Fruit fly (Drosophila melanogaster) whole organism, adult: ENCODE measurements around the gene Pex14.
A peak's percentile ranks its signal among the peaks of the same experiment; 100 is the strongest.

Source experiments
- CG11617 ChIP-seq: fragments of 200-800 bp; sonication (Bioruptor generic); optimal IDR thresholded peaks from 2 replicates; lab custom pipeline; 2017; ENCODE audit warnings: mild to moderate bottlenecking, missing biosample characterization, missing genetic modification reagents, missing genetic modification characterization
- CG12768 ChIP-seq: fragments of 200-800 bp; sonication (Bioruptor generic); optimal IDR thresholded peaks from 2 replicates; lab custom pipeline; 2017; ENCODE audit warnings: missing biosample characterization, missing genetic modification characterization, mild to moderate bottlenecking, moderate library complexity, missing genetic modification reagents
- CG14711 ChIP-seq: fragments of 200-800 bp; sonication (Bioruptor generic); optimal IDR thresholded peaks from 2 replicates; lab custom pipeline; 2018; ENCODE audit warnings: missing biosample characterization, mild to moderate bottlenecking, missing genetic modification characterization, moderate library complexity
- CG1620 ChIP-seq: fragments of 200-800 bp; sonication (Bioruptor generic); optimal IDR thresholded peaks from 2 replicates; lab custom pipeline; 2016; ENCODE audit warnings: missing biosample characterization, missing genetic modification characterization
- CG33017 ChIP-seq: fragments of 200-800 bp; sonication (Bioruptor generic); optimal IDR thresholded peaks from 2 replicates; lab custom pipeline; 2018; ENCODE audit warnings: missing biosample characterization, mild to moderate bottlenecking, missing genetic modification characterization, moderate library complexity
- CG5204 ChIP-seq: fragments of 200-800 bp; sonication (Bioruptor generic); optimal IDR thresholded peaks from 2 replicates; lab custom pipeline; 2016; ENCODE audit warnings: missing biosample characterization, missing genetic modification characterization
- CG7045 ChIP-seq: fragments of 200-800 bp; sonication (Bioruptor generic); optimal IDR thresholded peaks from 2 replicates; lab custom pipeline; 2017; ENCODE audit warnings: missing biosample characterization, mild to moderate bottlenecking, missing genetic modification characterization
- CG7101 ChIP-seq: fragments of 200-800 bp; sonication (Bioruptor generic); optimal IDR thresholded peaks from 2 replicates; lab custom pipeline; 2018; ENCODE audit warnings: missing biosample characterization, mild to moderate bottlenecking, missing genetic modification characterization, moderate library complexity
- Clk ChIP-seq: fragments of 200-800 bp; sonication (Bioruptor generic); optimal IDR thresholded peaks from 2 replicates; lab custom pipeline; 2017; ENCODE audit warnings: missing biosample characterization, missing genetic modification characterization
- Crg-1 ChIP-seq: fragments of 200-800 bp; sonication (Bioruptor generic); optimal IDR thresholded peaks from 2 replicates; lab custom pipeline; 2016; ENCODE audit warnings: missing biosample characterization, missing genetic modification characterization
- Hr96 ChIP-seq: fragments of 200-800 bp; sonication (Bioruptor generic); optimal IDR thresholded peaks from 2 replicates; lab custom pipeline; 2016; ENCODE audit warnings: missing biosample characterization, missing genetic modification characterization
- Mnt ChIP-seq: fragments of 200-800 bp; sonication (Bioruptor generic); optimal IDR thresholded peaks from 2 replicates; lab custom pipeline; 2016; ENCODE audit warnings: missing biosample characterization, mild to moderate bottlenecking, missing genetic modification characterization
- bab1 ChIP-seq: fragments of 200-800 bp; sonication (Bioruptor generic); optimal IDR thresholded peaks from 3 replicates; lab custom pipeline; 2019; ENCODE audit warnings: missing biosample characterization, mild to moderate bottlenecking, missing genetic modification characterization, moderate library complexity
- cic ChIP-seq: fragments of 200-800 bp; sonication (Bioruptor generic); optimal IDR thresholded peaks from 2 replicates; lab custom pipeline; 2017; ENCODE audit warnings: missing biosample characterization, mild to moderate bottlenecking, missing genetic modification characterization, moderate library complexity
- cnc ChIP-seq, 2 experiments: fragments of >200 bp; optimal IDR thresholded peaks; 2 replicates each; lab custom pipeline; 2017
- kay ChIP-seq: fragments of 200-800 bp; sonication (Bioruptor generic); peaks from one replicate; lab custom pipeline; 2016; ENCODE audit warnings: missing biosample characterization, missing genetic modification characterization, borderline replicate concordance
- ovo ChIP-seq: fragments of 200-800 bp; sonication (Bioruptor generic); optimal IDR thresholded peaks from 2 replicates; lab custom pipeline; 2016; ENCODE audit warnings: missing biosample characterization, missing genetic modification characterization
- pad ChIP-seq: fragments of 200-800 bp; sonication (Bioruptor generic); optimal IDR thresholded peaks from 3 replicates; lab custom pipeline; 2017; ENCODE audit warnings: missing biosample characterization, missing genetic modification characterization, mild to moderate bottlenecking, moderate library complexity, missing genetic modification reagents
- tj ChIP-seq: fragments of 200-800 bp; sonication (Bioruptor generic); optimal IDR thresholded peaks from 3 replicates; lab custom pipeline; 2017; ENCODE audit warnings: missing biosample characterization, mild to moderate bottlenecking, missing genetic modification characterization, moderate library complexity
- toe ChIP-seq: fragments of 200-800 bp; sonication (Bioruptor generic); optimal IDR thresholded peaks from 2 replicates; lab custom pipeline; 2016; ENCODE audit warnings: missing biosample characterization, missing genetic modification characterization

Gene Pex14

DNA sequence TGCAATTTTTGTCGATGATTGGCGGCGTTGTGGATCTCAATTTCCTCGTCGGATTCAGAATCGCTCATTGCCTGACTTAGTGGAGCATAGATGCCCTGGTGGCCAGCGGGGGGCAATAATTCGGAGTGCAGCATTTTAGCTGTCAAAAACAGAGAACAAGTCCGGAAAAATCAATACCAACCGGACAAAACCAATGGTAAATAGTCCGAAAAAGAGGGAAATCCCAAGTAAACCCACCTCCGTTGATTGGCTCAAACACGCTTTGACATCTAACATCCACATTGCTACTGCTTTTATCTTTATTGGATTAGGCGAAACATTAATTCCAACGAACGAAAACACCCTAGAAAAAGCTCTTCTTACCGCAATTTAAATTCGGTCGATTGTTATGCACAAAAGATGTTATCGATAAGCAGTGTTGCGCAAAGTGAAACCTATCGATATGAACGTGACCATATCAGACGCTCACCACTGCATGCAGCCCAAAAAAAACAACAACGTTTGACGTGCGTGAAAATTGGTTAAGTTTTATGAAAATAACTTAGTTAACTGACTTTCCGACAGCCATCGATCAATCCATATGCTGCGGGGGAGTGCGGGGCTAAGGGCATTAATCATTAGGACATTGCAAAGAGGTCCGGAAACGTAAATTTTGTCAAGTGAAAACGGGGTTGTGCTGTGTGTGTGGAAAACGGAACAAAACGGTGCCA is 37.2 kb downstream of the Pex14 start, which contains the start of the genes CG3618 and Pka-R1:
TSS of gene CG3618 (minus strand) at position 410 of the 710 bp plus-strand sequence.
TSS of gene Pka-R1 (plus strand) at position 453 of the 710 bp plus-strand sequence.
- TF ChIP-seq pad (GFP tag; lab: Kevin White, UChicago) = peak; percentile 56
- TF ChIP-seq CG12768 (GFP tag; lab: Kevin White, UChicago) = peak; percentile 11
- TF ChIP-seq Mnt (GFP tag; lab: Kevin White, UChicago) = peak; percentile 49
- peak; percentile 33 for TF ChIP-seq CG7101 (tag; lab: Kevin White, UChicago)
- no peak for TF ChIP-seq Hr96 (GFP tag; lab: Kevin White, UChicago)
- no peak for TF ChIP-seq Clk
- TF ChIP-seq CG7045 = no peak
- peak; percentile 25 for TF ChIP-seq CG14711 (tag; lab: Kevin White, UChicago)
- peak; percentile 28 for TF ChIP-seq cic (GFP tag; lab: Kevin White, UChicago)
- TF ChIP-seq bab1 = peak; percentile 40
- TF ChIP-seq CG11617 = no peak
- TF ChIP-seq CG1620 (GFP tag; lab: Kevin White, UChicago) = no peak
- no peak for TF ChIP-seq ovo (GFP tag; lab: Kevin White, UChicago)
- no peak for TF ChIP-seq cnc (optimal IDR thresholded peaks at IDR 0.05; lab: Kevin White, UChicago)
- no peak for TF ChIP-seq Crg-1 (GFP tag; lab: Kevin White, UChicago)
- peak; percentile 17 for TF ChIP-seq CG33017 (tag; lab: Kevin White, UChicago)

DNA sequence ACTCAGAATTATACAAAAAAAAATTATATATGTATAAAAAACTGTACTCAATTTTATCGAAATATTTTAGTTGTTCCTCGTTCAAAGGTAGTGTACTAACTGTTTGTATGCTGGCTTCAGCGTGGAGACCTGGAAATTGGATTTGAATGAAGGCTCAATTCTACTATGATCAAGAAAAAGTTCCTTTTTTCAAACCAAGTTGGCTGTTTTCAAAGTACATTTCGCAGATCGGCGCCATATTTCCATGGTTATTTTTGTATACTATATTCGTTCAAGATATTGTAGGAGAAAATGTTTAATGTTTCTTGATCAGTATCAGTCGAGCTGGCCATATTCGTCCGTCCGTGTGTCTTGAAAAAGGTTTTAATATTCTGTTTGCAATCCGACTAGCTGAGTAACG is 39.3 kb downstream of the Pex14 start, which contains the start of gene Mst77F:
TSS of gene Mst77F (minus strand) at position 101 of the 400 bp plus-strand sequence.
- TF ChIP-seq Crg-1 (GFP tag; lab: Kevin White, UChicago) = no peak
- TF ChIP-seq bab1 = no peak

DNA sequence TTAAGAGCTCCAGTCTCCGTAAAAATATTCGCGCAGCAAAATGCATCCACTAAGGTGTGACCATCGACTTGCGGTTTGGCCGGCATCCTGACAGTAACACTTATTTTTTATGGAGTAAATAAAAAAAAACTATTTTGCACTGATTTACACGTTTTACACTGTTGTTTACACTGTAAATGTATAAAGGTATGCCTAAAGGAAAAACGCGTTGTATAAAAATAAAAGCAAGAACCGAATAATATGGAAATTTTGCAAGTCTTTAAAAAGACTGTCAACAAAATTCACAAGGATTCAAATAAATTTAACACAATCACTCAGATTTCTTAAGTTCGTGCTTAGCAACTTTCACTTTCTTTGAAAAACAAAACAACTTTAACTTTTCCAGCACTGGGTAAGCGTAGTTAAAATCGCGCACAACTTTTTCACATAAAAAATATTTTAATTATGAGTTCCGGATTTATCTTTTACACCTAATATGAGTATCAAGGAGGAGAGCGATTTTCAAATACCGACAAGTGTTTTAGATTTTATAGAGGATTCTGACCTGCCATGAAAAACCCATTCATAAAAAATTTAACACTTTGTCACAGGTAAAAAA is 44.7 kb downstream of the Pex14 start:
- TF ChIP-seq CG14711 (tag; lab: Kevin White, UChicago) = no peak
- no peak for TF ChIP-seq toe (GFP tag; lab: Kevin White, UChicago)
- TF ChIP-seq cnc (optimal IDR thresholded peaks at IDR 0.05; lab: Kevin White, UChicago) = no peak
- TF ChIP-seq CG7101 (tag; lab: Kevin White, UChicago) = no peak
- no peak for TF ChIP-seq CG33017 (tag; lab: Kevin White, UChicago)
- peak; percentile 65 for TF ChIP-seq kay (GFP tag; lab: Kevin White, UChicago)
- no peak for TF ChIP-seq bab1

DNA sequence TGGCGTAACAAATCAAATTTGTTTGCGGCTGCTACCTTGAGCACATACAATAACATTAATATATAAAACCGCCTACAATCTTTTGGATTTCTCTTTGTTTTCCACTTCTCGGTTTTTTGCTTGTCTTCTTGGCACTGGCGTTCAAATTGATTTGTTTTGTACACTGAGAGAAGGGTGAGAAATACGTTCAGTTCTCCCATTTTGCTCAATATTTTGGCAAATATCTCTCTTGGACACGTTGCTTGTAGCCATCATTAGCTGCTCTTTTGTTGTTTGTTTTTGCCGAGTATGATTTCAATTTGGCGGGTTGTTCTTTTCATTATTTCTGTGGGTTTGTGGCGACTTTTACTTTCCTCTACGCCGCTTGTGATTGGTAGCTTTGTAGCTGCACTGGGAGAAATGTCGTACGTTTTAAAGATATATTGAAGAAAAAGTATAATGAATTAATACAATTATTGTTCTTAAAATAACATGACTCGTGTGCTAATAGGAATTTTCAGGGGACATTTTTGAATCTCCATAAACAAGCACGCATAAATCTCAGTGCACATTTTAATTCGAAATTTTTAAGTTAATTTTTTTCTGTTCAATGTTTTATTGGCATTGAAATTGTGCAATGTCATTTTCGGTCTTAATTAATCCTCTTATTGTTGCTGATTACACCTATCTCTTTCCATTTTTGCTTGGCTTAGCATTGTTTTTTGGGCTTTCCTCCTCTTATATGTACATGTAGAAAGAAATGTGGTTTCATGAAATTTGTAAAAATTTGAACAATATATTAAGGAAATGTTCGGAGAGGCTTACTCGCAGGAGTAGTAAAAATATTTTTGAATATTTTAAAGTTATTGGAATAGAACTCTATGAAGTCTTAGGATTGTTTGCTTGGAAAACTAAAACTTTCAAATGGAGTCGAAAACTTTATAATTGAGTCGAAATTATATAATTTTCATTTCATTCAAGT is 48.6 kb downstream of the Pex14 start:
- TF ChIP-seq CG11617 (no peak), Hr96 (GFP tag; lab: Kevin White, UChicago) (no peak), CG14711 (tag; lab: Kevin White, UChicago) (no peak), Crg-1 (GFP tag; lab: Kevin White, UChicago) (no peak), CG1620 (GFP tag; lab: Kevin White, UChicago) (no peak), CG33017 (tag; lab: Kevin White, UChicago) (no peak), CG7101 (tag; lab: Kevin White, UChicago) (no peak), kay (GFP tag; lab: Kevin White, UChicago) (peak; percentile 86), cnc (optimal IDR thresholded peaks at IDR 0.05; lab: Kevin White, UChicago) (no peak), pad (GFP tag; lab: Kevin White, UChicago) (no peak), toe (GFP tag; lab: Kevin White, UChicago) (peak; percentile 30), CG12768 (GFP tag; lab: Kevin White, UChicago) (no peak), Mnt (GFP tag; lab: Kevin White, UChicago) (no peak), CG7045 (no peak), Clk (no peak), ovo (GFP tag; lab: Kevin White, UChicago) (no peak), tj (GFP tag; lab: Kevin White, UChicago) (no peak), bab1 (peak; percentile 40), CG5204 (GFP tag; lab: Kevin White, UChicago) (peak; percentile 9), cic (GFP tag; lab: Kevin White, UChicago) (no peak)

DNA sequence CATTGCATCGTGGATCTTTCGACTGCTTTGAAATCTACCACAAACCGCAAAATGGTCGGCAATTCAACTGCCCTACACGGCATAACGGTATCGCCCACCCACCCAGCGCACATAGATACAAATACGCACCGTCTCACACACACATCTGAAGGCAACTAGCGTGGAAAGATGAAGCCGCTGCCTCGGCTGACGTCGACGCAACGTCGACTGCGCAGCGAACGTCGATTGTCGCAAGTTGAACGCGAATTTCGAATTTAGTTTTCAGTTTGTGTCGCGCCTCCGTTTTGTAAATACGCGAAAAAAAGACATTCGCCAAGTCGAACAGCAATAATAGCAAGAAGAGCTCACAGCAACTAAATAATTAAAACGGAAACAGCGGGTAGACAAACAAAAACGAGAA is 49.4 kb downstream of the Pex14 start:
- TF ChIP-seq pad (GFP tag; lab: Kevin White, UChicago) (no peak), ovo (GFP tag; lab: Kevin White, UChicago) (peak; percentile 33), kay (GFP tag; lab: Kevin White, UChicago) (no peak)
